Fruit fly (Drosophila melanogaster) whole organism: ENCODE data around the gene Nep5.

Experiments
- EcR ChIP-seq, 2 experiments: fragments of >200 bp; optimal IDR thresholded peaks; 2 replicates each; lab custom pipeline; 2017; ENCODE audit warnings: missing biosample characterization in 2 of 2, missing genetic modification characterization in 2 of 2, missing genetic modification reagents in 2 of 2
- pan ChIP-seq: fragments of >200 bp; optimal IDR thresholded peaks from 2 replicates; lab custom pipeline; 2017
- psq ChIP-seq: fragments of >200 bp; optimal IDR thresholded peaks from 2 replicates; lab custom pipeline; 2017
- usp ChIP-seq: fragments of >200 bp; optimal IDR thresholded peaks from 2 replicates; lab custom pipeline; 2017; ENCODE audit warnings: missing biosample characterization, missing genetic modification characterization, mixed read lengths

DNA sequence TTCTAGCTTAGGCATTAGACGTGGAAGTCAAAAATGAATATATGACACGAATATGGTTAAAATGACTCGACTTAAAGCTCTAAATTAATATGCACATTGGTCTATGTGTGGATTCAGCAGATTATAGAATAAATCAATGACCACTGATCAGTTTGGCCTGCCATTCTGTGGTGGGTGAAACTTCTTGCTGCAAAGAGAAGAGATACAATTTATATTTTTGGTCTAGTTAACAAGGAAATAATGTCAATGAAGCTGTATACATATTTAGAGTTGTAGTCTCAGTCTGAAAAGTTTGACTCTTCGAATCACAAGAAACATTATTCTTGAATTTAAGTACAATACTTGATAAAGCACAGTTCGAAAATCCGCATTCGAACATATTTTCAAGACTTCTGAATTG is 1.1 kb upstream of the Nep5 start, which contains the start of gene CG43935:
- TF ChIP-seq EcR (GFP tag; optimal IDR thresholded peaks at IDR 0.05; lab: Kevin White, UChicago) (no peak), psq (lab: Kevin White, UChicago) (no peak), pan (lab: Kevin White, UChicago) (no peak), usp (GFP tag; lab: Kevin White, UChicago) (no peak)
